Fruit fly (Drosophila melanogaster): ENCODE data around the gene SAK.
A peak's percentile ranks its signal among the peaks of the same experiment; 100 is the strongest.

The SAK gene

dm6 chr3L:21462860-21463259 is 52.8 kb downstream of the SAK start (continued):
- TF ChIP-seq hb (GFP tag; IDR thresholded peaks at IDR 0.05; ENCODE audit: partially characterized antibody) (no peak), CG34422 (GFP tag; IDR thresholded peaks at IDR 0.05) (no peak), CG3281 (GFP tag; optimal IDR thresholded peaks at IDR 0.05) (no peak), grau (tag; optimal IDR thresholded peaks at IDR 0.05) (peak; percentile 5), sob (GFP tag; IDR thresholded peaks at IDR 0.05) (no peak), CG43689 (GFP tag; IDR thresholded peaks at IDR 0.05) (no peak), CG15601 (tag; optimal IDR thresholded peaks at IDR 0.05) (peak; percentile 16), fd96Cb (tag; optimal IDR thresholded peaks at IDR 0.05) (peak; percentile 18), CG9437 (GFP tag; optimal IDR thresholded peaks at IDR 0.05) (no peak), prd (optimal IDR thresholded peaks at IDR 0.05) (no peak), prd (GFP tag; IDR thresholded peaks at IDR 0.05) (peak; percentile 28; the same call in 1 of the 3 replicates), Asciz (GFP tag; optimal IDR thresholded peaks at IDR 0.05) (no peak), mirr (GFP tag; optimal IDR thresholded peaks at IDR 0.05) (no peak), run (tag; optimal IDR thresholded peaks at IDR 0.05) (no peak), Aef1 (GFP tag; IDR thresholded peaks at IDR 0.05) (no peak), Oli (tag; optimal IDR thresholded peaks at IDR 0.05) (peak; percentile 33), dan (GFP tag; IDR thresholded peaks at IDR 0.05) (no peak), nmo (GFP tag; optimal IDR thresholded peaks at IDR 0.05) (peak; percentile 64), CG8359 (GFP tag; optimal IDR thresholded peaks at IDR 0.05; ENCODE audit: borderline replicate concordance) (no peak), dati (GFP tag; IDR thresholded peaks at IDR 0.05) (no peak), phol (tag; optimal IDR thresholded peaks at IDR 0.05) (peak; percentile 58), hth (optimal IDR thresholded peaks at IDR 0.05) (no peak), pfk (GFP tag; optimal IDR thresholded peaks at IDR 0.05) (no peak), croc (GFP tag; conservative IDR thresholded peaks at IDR 0.05) (peak; percentile 17; the same call in 1 of the 3 replicates), lbe (GFP tag; optimal IDR thresholded peaks at IDR 0.05) (no peak), CG31441 (GFP tag; IDR thresholded peaks at IDR 0.05) (peak; percentile 49; the same call in 1 of the 2 replicates), odd (GFP tag; optimal IDR thresholded peaks at IDR 0.05) (no peak), Chrac-16 (GFP tag; optimal IDR thresholded peaks at IDR 0.05) (no peak), CG16863 (GFP tag; optimal IDR thresholded peaks at IDR 0.05) (no peak), CG4617 (GFP tag; optimal IDR thresholded peaks at IDR 0.05; ENCODE audit: borderline replicate concordance) (no peak), sisA (GFP tag; IDR thresholded peaks at IDR 0.05) (0 out of 2 replicates have a peak, but pooled peaks have one; percentile 6), zf30C (GFP tag; optimal IDR thresholded peaks at IDR 0.05) (peak; percentile 48), Hr78 (GFP tag; optimal IDR thresholded peaks at IDR 0.05) (peak in 1 of 2 experiments; percentile 35), CG11723 (GFP tag; optimal IDR thresholded peaks at IDR 0.05) (peak; percentile 7), CG4424 (GFP tag; optimal IDR thresholded peaks at IDR 0.05) (peak; percentile 20), CG13775 (GFP tag; optimal IDR thresholded peaks at IDR 0.05) (peak; percentile 39), CG8924 (tag; optimal IDR thresholded peaks at IDR 0.05) (peak; percentile 10), CG15479 (GFP tag; optimal IDR thresholded peaks at IDR 0.05) (no peak), CG17385 (GFP tag; optimal IDR thresholded peaks at IDR 0.05) (no peak), cato (GFP tag; optimal IDR thresholded peaks at IDR 0.05; ENCODE audit: borderline replicate concordance) (peak; percentile 27), CG3847 (GFP tag; IDR thresholded peaks at IDR 0.05) (no peak), CG2712 (tag; optimal IDR thresholded peaks at IDR 0.05) (peak; percentile 59), corto (GFP tag; optimal IDR thresholded peaks at IDR 0.05) (no peak), tio (GFP tag; optimal IDR thresholded peaks at IDR 0.05) (peak; percentile 23), Sox102F (GFP tag; optimal IDR thresholded peaks at IDR 0.05) (peak; percentile 21), crp (GFP tag; optimal IDR thresholded peaks at IDR 0.05) (no peak), CG12391 (tag; optimal IDR thresholded peaks at IDR 0.05) (peak; percentile 24), CG10959 (GFP tag; IDR thresholded peaks at IDR 0.05) (0 out of 2 replicates have a peak, but pooled peaks have one; percentile 9), eyg (GFP tag; optimal IDR thresholded peaks at IDR 0.05) (no peak), CG13296 (GFP tag; optimal IDR thresholded peaks at IDR 0.05) (no peak)

Measured in whole organism, embryonic.